Fruit fly (Drosophila melanogaster) whole organism, wandering third instar larva: ENCODE results near the gene Syx8.

Experiments used
- Dfd ChIP-seq: fragments of >200 bp; optimal IDR thresholded peaks from 2 replicates; lab custom pipeline; 2017; ENCODE audit warnings: missing biosample characterization, missing genetic modification characterization
- Dif ChIP-seq: fragments of 200-275, 200-300 bp; sonication (Bioruptor generic); optimal IDR thresholded peaks from 2 replicates; lab custom pipeline; 2018; ENCODE audit warnings: missing biosample characterization, missing genetic modification characterization; ENCODE audit not compliant: partially characterized antibody
- Hr78 ChIP-seq: fragments of >200 bp; optimal IDR thresholded peaks from 2 replicates; lab custom pipeline; 2017; ENCODE audit warnings: missing biosample characterization, missing genetic modification characterization
- N ChIP-seq: fragments of >200 bp; optimal IDR thresholded peaks from 2 replicates; lab custom pipeline; 2018; ENCODE audit warnings: missing biosample characterization, missing external identifiers, missing genetic modification characterization
- OdsH ChIP-seq: fragments of 200-800 bp; sonication (Bioruptor generic); optimal IDR thresholded peaks from 2 replicates; lab custom pipeline; 2016; ENCODE audit warnings: missing biosample characterization, mild to moderate bottlenecking, missing genetic modification characterization
- foxo ChIP-seq, 2 experiments: fragments of 200-800 bp; sonication (Bioruptor generic); optimal IDR thresholded peaks; 2 replicates in 1 of 2; 3 replicates in 1 of 2; lab custom pipeline; 2016 to 2017; ENCODE audit warnings: missing biosample characterization in 2 of 2, missing genetic modification characterization in 2 of 2
- fru ChIP-seq: fragments of 200-800 bp; sonication (Bioruptor generic); optimal IDR thresholded peaks from 3 replicates; lab custom pipeline; 2016; ENCODE audit warnings: missing biosample characterization, mild to moderate bottlenecking, missing genetic modification characterization
- h ChIP-seq: fragments of 200-800 bp; sonication (Bioruptor generic); optimal IDR thresholded peaks from 3 replicates; lab custom pipeline; 2016; ENCODE audit warnings: missing biosample characterization, mild to moderate bottlenecking, missing genetic modification characterization
- pan ChIP-seq: fragments of >200 bp; optimal IDR thresholded peaks from 2 replicates; lab custom pipeline; 2017
- sv ChIP-seq: fragments of 200-800 bp; sonication (Bioruptor generic); optimal IDR thresholded peaks from 3 replicates; lab custom pipeline; 2016; ENCODE audit warnings: missing biosample characterization, missing genetic modification characterization
- usp ChIP-seq: fragments of >200 bp; optimal IDR thresholded peaks from 2 replicates; lab custom pipeline; 2017; ENCODE audit warnings: missing biosample characterization, missing genetic modification characterization
- woc ChIP-seq: sonication (Bioruptor generic); optimal IDR thresholded peaks from 2 replicates; lab custom pipeline; 2016; ENCODE audit warnings: missing biosample characterization, mild to moderate bottlenecking, missing genetic modification characterization

dm6 chr3L:16587994-16588622 is 1.3 kb upstream of the Syx8 start:
- peak; percentile 44 for TF ChIP-seq fru (GFP tag; lab: Kevin White, UChicago)
- TF ChIP-seq N, result no peak
- TF ChIP-seq Hr78 (GFP tag; lab: Kevin White, UChicago), result no peak
- no peak for TF ChIP-seq pan
- peak in 1 of 2 experiments; percentile 59 for TF ChIP-seq foxo (GFP tag; optimal IDR thresholded peaks at IDR 0.05; lab: Kevin White, UChicago)
- peak; percentile 71 for TF ChIP-seq h (GFP tag; lab: Kevin White, UChicago)
- peak; percentile 47 for TF ChIP-seq sv (GFP tag; lab: Kevin White, UChicago)
- no peak for TF ChIP-seq usp (GFP tag; lab: Kevin White, UChicago)
- TF ChIP-seq Dif (GFP tag; lab: Kevin White, UChicago), result no peak
- peak; percentile 34 for TF ChIP-seq OdsH (GFP tag; lab: Kevin White, UChicago)
- TF ChIP-seq Dfd (GFP tag; lab: Kevin White, UChicago), result no peak
- TF ChIP-seq woc, result peak; percentile 96
